Worm (Caenorhabditis elegans): ENCODE results near the gene lgc-56.

The lgc-56 gene

ce11 chrII:5171610-5172009 lies 41.4 kb downstream of the lgc-56 start, which contains the start of gene C27D6.15:
TSS of gene C27D6.15 (plus strand) at chrII:5171910.
- TF ChIP-seq ztf-25 (GFP tag; IDR thresholded peaks at IDR 0.05) (no peak), dox-1 (GFP tag; IDR thresholded peaks at IDR 0.05) (no peak), lin-40 (tag; optimal IDR thresholded peaks at IDR 0.05) (no peak), C17E4.6 (GFP tag; IDR thresholded peaks at IDR 0.05) (no peak), F39B2.1 (GFP tag; IDR thresholded peaks at IDR 0.05) (no peak), mxl-1 (tag; optimal IDR thresholded peaks at IDR 0.05) (no peak), snpc-4 (GFP tag; optimal IDR thresholded peaks at IDR 0.05) (no peak), snpc-4 (tag; optimal IDR thresholded peaks at IDR 0.05) (no peak), snpc-1.3 (tag; optimal IDR thresholded peaks at IDR 0.05; ENCODE audit: insufficient read depth) (no peak), aptf-3 (GFP tag; IDR thresholded peaks at IDR 0.05) (no peak), rpc-1 (optimal IDR thresholded peaks at IDR 0.05) (no peak), rpc-1 (tag; optimal IDR thresholded peaks at IDR 0.05) (no peak), ZK185.1 (tag; optimal IDR thresholded peaks at IDR 0.05; ENCODE audit: poor library complexity, severe bottlenecking) (no peak), attf-3 (GFP tag; conservative IDR thresholded peaks at IDR 0.05) (no peak), tbx-9 (tag; optimal IDR thresholded peaks at IDR 0.05; ENCODE audit: borderline replicate concordance) (no peak), bed-1 (GFP tag; IDR thresholded peaks at IDR 0.05) (no peak), hrde-1 (tag; optimal IDR thresholded peaks at IDR 0.05; ENCODE audit: borderline replicate concordance) (no peak), ztf-28 (GFP tag; IDR thresholded peaks at IDR 0.05) (no peak), C06A6.2 (GFP tag; conservative IDR thresholded peaks at IDR 0.05) (no peak), ztf-26 (tag; optimal IDR thresholded peaks at IDR 0.05) (no peak), lsy-27 (tag; optimal IDR thresholded peaks at IDR 0.05; ENCODE audit: borderline replicate concordance, insufficient read depth) (no peak)

- no peak for TF ChIP-seq sptf-2 (GFP tag; optimal IDR thresholded peaks at IDR 0.05)
- TF ChIP-seq ztf-25 (GFP tag; IDR thresholded peaks at IDR 0.05) = no peak
- no peak for TF ChIP-seq C17E4.6 (GFP tag; IDR thresholded peaks at IDR 0.05)
Measured at ce11 chrII:5172451-5172850, 42.3 kb downstream of the lgc-56 start, which contains the start of gene C27D6.1. TSS of gene C27D6.1 (plus strand) at chrII:5172751.

- TF ChIP-seq chd-7 (tag; optimal IDR thresholded peaks at IDR 0.05) = no peak
- TF ChIP-seq ceh-91 (GFP tag; IDR thresholded peaks at IDR 0.05) = no peak
- TF ChIP-seq bed-1 (GFP tag; IDR thresholded peaks at IDR 0.05) = no peak
Measured at ce11 chrII:5174370-5174769, 44.2 kb downstream of the lgc-56 start, which contains the start of gene C27D6.3. TSS of gene C27D6.3 (minus strand) at chrII:5174470.

- TF ChIP-seq T26A5.8 (tag; optimal IDR thresholded peaks at IDR 0.05) = no peak
- no peak for TF ChIP-seq lin-40 (tag; optimal IDR thresholded peaks at IDR 0.05)
- TF ChIP-seq mcd-1 (GFP tag; IDR thresholded peaks at IDR 0.05) = no peak
- no peak for TF ChIP-seq F52B5.7 (tag; optimal IDR thresholded peaks at IDR 0.05)
- no peak for TF ChIP-seq hmg-20 (GFP tag; IDR thresholded peaks at IDR 0.05)
- TF ChIP-seq B0261.1 (tag; optimal IDR thresholded peaks at IDR 0.05) = no peak
- TF ChIP-seq ccch-3 (GFP tag; optimal IDR thresholded peaks at IDR 0.05) = no peak
- TF ChIP-seq snpc-1.1 (tag; optimal IDR thresholded peaks at IDR 0.05; ENCODE audit: insufficient read depth) = no peak
- TF ChIP-seq snpc-1.3 (tag; optimal IDR thresholded peaks at IDR 0.05; ENCODE audit: insufficient read depth) = no peak
- TF ChIP-seq F10E7.11 (tag; optimal IDR thresholded peaks at IDR 0.05) = no peak
- TF ChIP-seq ztf-18 (tag; optimal IDR thresholded peaks at IDR 0.05) = no peak
- TF ChIP-seq snpc-3.4 (tag; optimal IDR thresholded peaks at IDR 0.05) = no peak
- TF ChIP-seq cebp-2 (GFP tag; IDR thresholded peaks at IDR 0.05) = no peak
- TF ChIP-seq ztf-6 (GFP tag; IDR thresholded peaks at IDR 0.05) = no peak
- TF ChIP-seq chd-7 (tag; optimal IDR thresholded peaks at IDR 0.05) = no peak
Measured at ce11 chrII:5176934-5177333, 46.8 kb downstream of the lgc-56 start.

Data from whole organism, young adult.